Fruit fly (Drosophila melanogaster) whole organism, embryonic: Measurements from ENCODE around the gene CG14153.

ENCODE experiments used
- BEAF-32 ChIP-seq: fragments of 200-800 bp; sonication (Bioruptor generic); optimal IDR thresholded peaks from 3 replicates; lab custom pipeline; 2017; ENCODE audit warnings: missing biosample characterization, missing genetic modification characterization, mild to moderate bottlenecking, moderate library complexity, missing genetic modification reagents
- CG10274 ChIP-seq: fragments of 200-800 bp; sonication (Bioruptor generic); optimal IDR thresholded peaks from 3 replicates; lab custom pipeline; 2017; ENCODE audit warnings: missing biosample characterization, mild to moderate bottlenecking, missing genetic modification characterization
- CG10654 ChIP-seq: fragments of 200-800 bp; sonication (Bioruptor generic); optimal IDR thresholded peaks from 2 replicates; lab custom pipeline; 2016; ENCODE audit warnings: missing biosample characterization, missing genetic modification characterization
- CG11695 ChIP-seq: fragments of 200-800 bp; sonication (Bioruptor generic); IDR thresholded peaks from 3 replicates; pipeline ENCODE4 v1.3.6; 2022; ENCODE audit warnings: missing biosample characterization, missing genetic modification characterization
- CG13287 ChIP-seq: fragments of 200-800 bp; sonication (Bioruptor generic); IDR thresholded peaks from 2 replicates; pipeline ENCODE4 v1.3.6; 2022; ENCODE audit warnings: missing biosample characterization, missing genetic modification characterization; ENCODE audit not compliant: partially characterized antibody
- CG14667 ChIP-seq: fragments of 200-800 bp; sonication (Bioruptor generic); IDR thresholded peaks from 2 replicates; pipeline ENCODE4 v1.3.6; 2022; ENCODE audit warnings: missing biosample characterization, missing genetic modification characterization
- CG17328 ChIP-seq: fragments of 200-800 bp; sonication (Bioruptor generic); IDR thresholded peaks from 2 replicates; pipeline ENCODE4 v1.3.6; 2022; ENCODE audit warnings: missing biosample characterization, missing genetic modification characterization
- CG18011 ChIP-seq: fragments of 200-800 bp; sonication (Bioruptor generic); optimal IDR thresholded peaks from 2 replicates; lab custom pipeline; 2017; ENCODE audit warnings: missing biosample characterization, missing genetic modification characterization, mild to moderate bottlenecking, moderate library complexity, missing genotype
- CG34224 ChIP-seq: fragments of 200-800 bp; sonication (Bioruptor generic); IDR thresholded peaks from 3 replicates; pipeline ENCODE4 v1.3.6; 2022; ENCODE audit warnings: missing biosample characterization, missing genetic modification characterization; ENCODE audit not compliant: partially characterized antibody
- CG3838 ChIP-seq: fragments of 200-800 bp; sonication (Bioruptor generic); optimal IDR thresholded peaks from 3 replicates; lab custom pipeline; 2016; ENCODE audit warnings: missing biosample characterization, missing genetic modification characterization
- CG3847 ChIP-seq: fragments of 200-800 bp; sonication (Bioruptor generic); IDR thresholded peaks from 2 replicates; pipeline ENCODE4 v1.3.6; 2022; ENCODE audit warnings: missing biosample characterization, missing genetic modification characterization
- CG6854 ChIP-seq: fragments of 200-800 bp; sonication (Bioruptor generic); optimal IDR thresholded peaks from 3 replicates; lab custom pipeline; 2017; ENCODE audit warnings: missing biosample characterization, mild to moderate bottlenecking, missing genetic modification characterization
- CG9797 ChIP-seq: fragments of 200-800 bp; sonication (Bioruptor generic); optimal IDR thresholded peaks from 3 replicates; lab custom pipeline; 2018; ENCODE audit warnings: missing biosample characterization, mild to moderate bottlenecking, missing genetic modification characterization
- CG9932 ChIP-seq: fragments of 200-800 bp; sonication (Bioruptor generic); IDR thresholded peaks from 2 replicates; pipeline ENCODE4 v1.3.6; 2022; ENCODE audit warnings: missing biosample characterization, missing genetic modification characterization
- Dad ChIP-seq: fragments of 200-800 bp; sonication (Bioruptor generic); optimal IDR thresholded peaks from 3 replicates; lab custom pipeline; 2016; ENCODE audit warnings: missing biosample characterization, missing genetic modification characterization
- Deaf1 ChIP-seq: fragments of 200-800 bp; optimal IDR thresholded peaks from 3 replicates; lab custom pipeline; 2019; ENCODE audit warnings: missing biosample characterization, mild to moderate bottlenecking, missing genetic modification characterization, moderate library complexity
- Dip2 ChIP-seq: fragments of 200-800 bp; sonication (Bioruptor generic); IDR thresholded peaks from 2 replicates; pipeline ENCODE4 v1.3.6; 2022; ENCODE audit warnings: missing biosample characterization, missing genetic modification characterization
- Doc3 ChIP-seq: fragments of 200-800 bp; sonication (Bioruptor generic); IDR thresholded peaks from 3 replicates; pipeline ENCODE4 v1.3.6; 2022; ENCODE audit warnings: missing biosample characterization, missing genetic modification characterization; ENCODE audit not compliant: partially characterized antibody
- HHEX ChIP-seq: fragments of 200-800 bp; sonication (Bioruptor generic); optimal IDR thresholded peaks from 3 replicates; lab custom pipeline; 2017; ENCODE audit warnings: missing biosample characterization, mild to moderate bottlenecking, missing genetic modification characterization, missing genetic modification reagents
- HLH4C ChIP-seq: fragments of 200-800 bp; sonication (Bioruptor generic); IDR thresholded peaks from 3 replicates; pipeline ENCODE4 v1.3.6; 2022; ENCODE audit warnings: missing biosample characterization, missing genetic modification characterization; ENCODE audit not compliant: partially characterized antibody
- Hand ChIP-seq: fragments of 200-800 bp; sonication (Bioruptor generic); optimal IDR thresholded peaks from 2 replicates; lab custom pipeline; 2017; ENCODE audit warnings: mild to moderate bottlenecking, missing biosample characterization, missing genetic modification reagents, missing genetic modification characterization
- HmgD ChIP-seq: fragments of 200-800 bp; sonication (Bioruptor generic); optimal IDR thresholded peaks from 3 replicates; lab custom pipeline; 2016; ENCODE audit warnings: missing biosample characterization, missing genetic modification characterization
- HmgZ ChIP-seq: fragments of 200-800 bp; sonication (Bioruptor generic); optimal IDR thresholded peaks from 2 replicates; lab custom pipeline; 2018; ENCODE audit warnings: missing biosample characterization, mild to moderate bottlenecking, missing genetic modification characterization
- Hr78 ChIP-seq, 2 experiments: fragments of 200-800 bp in 1 of 2; fragments of >200 bp in 1 of 2; sonication (Bioruptor generic) in 1 of 2; optimal IDR thresholded peaks; 2 replicates each; lab custom pipeline; 2017 to 2019; ENCODE audit warnings: missing biosample characterization in 2 of 2, missing genetic modification characterization in 2 of 2, mild to moderate bottlenecking in 1 of 2, moderate library complexity in 1 of 2
- Lim3 ChIP-seq: fragments of 200-800 bp; sonication (Bioruptor generic); IDR thresholded peaks from 2 replicates; pipeline ENCODE4 v1.3.6; 2022; ENCODE audit warnings: missing biosample characterization, missing genetic modification characterization
- Mrtf ChIP-seq: fragments of 200-800 bp; sonication (Bioruptor generic); IDR thresholded peaks from 3 replicates; pipeline ENCODE4 v1.3.6; 2022; ENCODE audit warnings: missing biosample characterization, missing genetic modification characterization
- NK7.1 ChIP-seq: fragments of 200-800 bp; sonication (Bioruptor generic); optimal IDR thresholded peaks from 3 replicates; lab custom pipeline; 2016; ENCODE audit warnings: missing biosample characterization, missing genetic modification characterization
- Poxn ChIP-seq: fragments of 200-800 bp; sonication (Bioruptor generic); IDR thresholded peaks from 2 replicates; pipeline ENCODE4 v1.3.6; 2022; ENCODE audit warnings: missing biosample characterization, missing genetic modification characterization
- Rfx ChIP-seq: fragments of 200-800 bp; sonication (Bioruptor generic); IDR thresholded peaks from 2 replicates; pipeline ENCODE4 v1.3.6; 2022; ENCODE audit warnings: missing biosample characterization, missing genetic modification characterization
- Scr ChIP-seq: fragments of 200-800 bp; sonication (Bioruptor generic); IDR thresholded peaks from 2 replicates; pipeline ENCODE4 v1.3.6; 2022; ENCODE audit warnings: missing biosample characterization, missing genetic modification characterization; ENCODE audit not compliant: partially characterized antibody
- Side ChIP-seq: fragments of 200-800 bp; sonication (Bioruptor generic); optimal IDR thresholded peaks from 2 replicates; lab custom pipeline; 2016; ENCODE audit warnings: missing biosample characterization, missing genetic modification characterization
- ara ChIP-seq: fragments of 200-800 bp; sonication (Bioruptor generic); IDR thresholded peaks from 2 replicates; pipeline ENCODE4 v1.3.6; 2022; ENCODE audit warnings: missing biosample characterization, missing genetic modification characterization
- ase ChIP-seq: fragments of 200-800 bp; sonication (Bioruptor generic); IDR thresholded peaks from 3 replicates; pipeline ENCODE4 v1.3.6; 2022; ENCODE audit warnings: missing biosample characterization, missing genetic modification characterization
- az2 ChIP-seq: fragments of 200-800 bp; sonication (Bioruptor generic); optimal IDR thresholded peaks from 3 replicates; lab custom pipeline; 2016; ENCODE audit warnings: missing biosample characterization, missing genetic modification characterization
- cad ChIP-seq: fragments of >200 bp; optimal IDR thresholded peaks from 2 replicates; lab custom pipeline; 2017; ENCODE audit warnings: missing biosample characterization, missing genetic modification characterization
- cato ChIP-seq: fragments of 200-800 bp; sonication (Bioruptor generic); optimal IDR thresholded peaks from 2 replicates; lab custom pipeline; 2016; ENCODE audit warnings: missing biosample characterization, missing genetic modification characterization, borderline replicate concordance
- corto ChIP-seq: fragments of 200-800 bp; sonication (Bioruptor generic); optimal IDR thresholded peaks from 2 replicates; lab custom pipeline; 2016; ENCODE audit warnings: missing biosample characterization, mild to moderate bottlenecking, missing genetic modification characterization, moderate library complexity
- cwo ChIP-seq: fragments of 200-800 bp; sonication (Bioruptor generic); optimal IDR thresholded peaks from 3 replicates; lab custom pipeline; 2017; ENCODE audit warnings: missing biosample characterization, missing genetic modification characterization, mild to moderate bottlenecking, moderate library complexity, missing genetic modification reagents
- dmrt11E ChIP-seq: fragments of 200-800 bp; sonication (Bioruptor generic); optimal IDR thresholded peaks from 3 replicates; lab custom pipeline; 2018; ENCODE audit warnings: missing biosample characterization, mild to moderate bottlenecking, missing genetic modification characterization, moderate library complexity
- dmrt99B ChIP-seq: fragments of 200-800 bp; sonication (Bioruptor generic); optimal IDR thresholded peaks from 2 replicates; lab custom pipeline; 2018; ENCODE audit warnings: missing biosample characterization, mild to moderate bottlenecking, missing genetic modification characterization, moderate library complexity
- emc ChIP-seq: fragments of 200-800 bp; sonication (Bioruptor generic); optimal IDR thresholded peaks from 2 replicates; lab custom pipeline; 2016; ENCODE audit warnings: missing biosample characterization, missing genetic modification characterization
- gsb-n ChIP-seq: fragments of 200-800 bp; sonication (Bioruptor generic); optimal IDR thresholded peaks from 3 replicates; lab custom pipeline; 2018; ENCODE audit warnings: missing biosample characterization, mild to moderate bottlenecking, missing genetic modification characterization
- inv ChIP-seq: fragments of 200-800 bp; sonication (Bioruptor generic); IDR thresholded peaks from 2 replicates; pipeline ENCODE4 v1.3.6; 2022; ENCODE audit warnings: missing biosample characterization, missing genetic modification characterization; ENCODE audit not compliant: partially characterized antibody
- luna ChIP-seq: fragments of 200-800 bp; sonication (Bioruptor generic); optimal IDR thresholded peaks from 2 replicates; lab custom pipeline; 2016; ENCODE audit warnings: missing biosample characterization, missing genetic modification characterization
- pho ChIP-seq: fragments of 200-800 bp; sonication (Bioruptor generic); optimal IDR thresholded peaks from 2 replicates; lab custom pipeline; 2016; ENCODE audit warnings: missing biosample characterization, missing genetic modification characterization
- ranshi ChIP-seq: fragments of 200-800 bp; sonication (Bioruptor generic); IDR thresholded peaks from 2 replicates; pipeline ENCODE4 v1.3.6; 2022; ENCODE audit warnings: missing biosample characterization, missing genetic modification characterization
- rib ChIP-seq: fragments of 200-800 bp; sonication (Bioruptor generic); IDR thresholded peaks from 2 replicates; pipeline ENCODE4 v1.3.6; 2022; ENCODE audit warnings: missing biosample characterization, missing genetic modification characterization
- ro ChIP-seq: fragments of 200-800 bp; sonication (Bioruptor generic); IDR thresholded peaks from 2 replicates; pipeline ENCODE4 v1.3.6; 2022; ENCODE audit warnings: missing biosample characterization, missing genetic modification characterization
- tap ChIP-seq: fragments of 200-800 bp; optimal IDR thresholded peaks from 3 replicates; lab custom pipeline; 2019; ENCODE audit warnings: missing biosample characterization, mild to moderate bottlenecking, missing genetic modification characterization, moderate library complexity
- vnd ChIP-seq: fragments of 200-800 bp; sonication (Bioruptor generic); IDR thresholded peaks from 3 replicates; pipeline ENCODE4 v1.3.6; 2022; ENCODE audit warnings: missing biosample characterization, missing genetic modification characterization; ENCODE audit not compliant: partially characterized antibody

The CG14153 gene

DNA sequence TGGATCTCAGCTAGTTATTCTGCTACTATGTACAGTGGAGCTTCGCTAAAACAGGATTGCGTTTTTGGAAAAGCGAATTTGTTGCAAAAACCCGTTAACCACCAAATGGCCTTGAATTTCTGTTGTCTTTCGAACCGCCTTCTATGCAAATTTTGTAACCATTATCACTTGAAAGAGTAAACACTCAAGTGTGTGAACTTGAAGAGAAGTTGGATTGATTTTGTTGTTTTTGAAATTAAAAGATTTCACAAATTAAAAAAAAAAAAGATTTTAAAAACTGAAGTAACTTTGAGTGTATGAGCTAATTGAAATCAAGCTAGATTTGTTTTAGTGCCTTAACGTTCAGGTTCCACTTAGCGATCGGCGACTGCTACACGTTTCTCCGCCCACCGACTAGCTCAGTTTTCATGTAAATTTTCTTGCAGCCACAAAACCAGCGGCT, 40.6 kb downstream of the CG14153 start (continued):
- no peak for TF ChIP-seq Scr
- peak; percentile 1 for TF ChIP-seq gsb-n (tag; lab: Kevin White, UChicago)
- TF ChIP-seq Rfx (GFP tag; lab: Robert Waterston, UW): peak; percentile 74
- no peak for TF ChIP-seq Lim3 (GFP tag; lab: Robert Waterston, UW)
- TF ChIP-seq CG10274: peak; percentile 18
- TF ChIP-seq BEAF-32: no peak
- TF ChIP-seq CG10654 (GFP tag; lab: Kevin White, UChicago): peak; percentile 61
- TF ChIP-seq CG14667: peak; percentile 53
- TF ChIP-seq emc (GFP tag; lab: Kevin White, UChicago): peak; percentile 30
- no peak for TF ChIP-seq CG18011 (GFP tag; lab: Kevin White, UChicago)
- peak; percentile 48 for TF ChIP-seq CG3847 (GFP tag; lab: Robert Waterston, UW)
- peak; percentile 1 for TF ChIP-seq cato (GFP tag; lab: Kevin White, UChicago)
- no peak for TF ChIP-seq cad (GFP tag; lab: Kevin White, UChicago)
- TF ChIP-seq corto (GFP tag; lab: Kevin White, UChicago): no peak
- TF ChIP-seq ranshi (GFP tag; lab: Robert Waterston, UW): peak; percentile 71; the same call in 1 of the 2 replicates
- TF ChIP-seq luna: no peak
- TF ChIP-seq Doc3 (GFP tag; lab: Robert Waterston, UW): no peak
- TF ChIP-seq Dip2 (GFP tag; lab: Robert Waterston, UW): no peak
- no peak for TF ChIP-seq HmgD (GFP tag; lab: Kevin White, UChicago)
- peak; percentile 79 for TF ChIP-seq CG11695
- peak; percentile 66; the same call in 1 of the 2 replicates for TF ChIP-seq ara (GFP tag; lab: Robert Waterston, UW)
- TF ChIP-seq Dad: peak; percentile 14
- 0 out of 3 replicates have a peak, but pooled peaks have one; percentile 6 for TF ChIP-seq ase (GFP tag; lab: Robert Waterston, UW)
- TF ChIP-seq Mrtf (GFP tag; lab: Robert Waterston, UW): peak; percentile 64; the same call in 2 of the 3 replicates
- no peak for TF ChIP-seq ro
- no peak for TF ChIP-seq HmgZ
- TF ChIP-seq Deaf1 (tag; lab: Kevin White, UChicago): no peak
- no peak for TF ChIP-seq CG6854 (GFP tag; lab: Kevin White, UChicago)
- no peak for TF ChIP-seq CG13287 (GFP tag; lab: Robert Waterston, UW)
- no peak for TF ChIP-seq CG34224 (GFP tag; lab: Robert Waterston, UW)
- TF ChIP-seq rib (GFP tag; lab: Robert Waterston, UW): 0 out of 2 replicates have a peak, but pooled peaks have one; percentile 26
- TF ChIP-seq vnd (GFP tag; lab: Robert Waterston, UW): no peak
- no peak for TF ChIP-seq Hand (GFP tag; lab: Kevin White, UChicago)
- no peak for TF ChIP-seq dmrt11E (tag; lab: Kevin White, UChicago)
- TF ChIP-seq CG3838 (GFP tag; lab: Kevin White, UChicago): no peak
- TF ChIP-seq NK7.1: peak; percentile 75
- no peak for TF ChIP-seq Poxn
- TF ChIP-seq tap (tag; lab: Kevin White, UChicago): no peak
- TF ChIP-seq dmrt99B (tag; lab: Kevin White, UChicago): peak; percentile 86
- TF ChIP-seq cwo (GFP tag; lab: Kevin White, UChicago): peak; percentile 78
- TF ChIP-seq HLH4C (GFP tag; lab: Robert Waterston, UW): no peak
- no peak for TF ChIP-seq CG9797 (GFP tag; lab: Kevin White, UChicago)
- peak; percentile 44 for TF ChIP-seq pho (GFP tag; lab: Kevin White, UChicago)
- TF ChIP-seq Side (GFP tag; lab: Kevin White, UChicago): peak; percentile 77
- peak; percentile 78 for TF ChIP-seq HHEX (GFP tag; lab: Kevin White, UChicago)
- peak; percentile 46 for TF ChIP-seq az2 (GFP tag; lab: Kevin White, UChicago)
- peak in 1 of 2 experiments; percentile 19 for TF ChIP-seq Hr78 (GFP tag; optimal IDR thresholded peaks at IDR 0.05; lab: Kevin White, UChicago)
- peak; percentile 38 for TF ChIP-seq CG9932 (GFP tag; lab: Robert Waterston, UW)
- peak; percentile 45; the same call in 1 of the 2 replicates for TF ChIP-seq CG17328 (GFP tag; lab: Robert Waterston, UW)
- no peak for TF ChIP-seq inv (GFP tag; lab: Robert Waterston, UW)
